Worm (Caenorhabditis elegans) whole organism, L2 larva: ENCODE results near the gene srbc-1.

Experiments used
- egl-27 ChIP-seq: sonication (generic microtip); optimal IDR thresholded peaks from 3 replicates; lab custom pipeline; 2017; ENCODE audit warnings: missing biosample characterization, missing genetic modification reagents, missing genetic modification characterization
- nhr-237 ChIP-seq: fragments of 150-350 bp; optimal IDR thresholded peaks from 2 replicates; lab custom pipeline; 2014; ENCODE audit warnings: missing biosample characterization, missing genetic modification characterization

ce11 chrV:3276184-3276583 lies 25.6 kb downstream of the srbc-1 start:
- TF ChIP-seq egl-27 (tag; lab: Kevin White, UChicago) (no peak), nhr-237 (tag; lab: Kevin White, UChicago) (no peak)
